Fruit fly (Drosophila melanogaster) whole organism, embryonic: Measurements from ENCODE around the gene hfp.

Experiments
- CG4424 ChIP-seq: fragments of 200-800 bp; sonication (Bioruptor generic); optimal IDR thresholded peaks from 3 replicates; lab custom pipeline; 2016; ENCODE audit warnings: missing biosample characterization, missing genetic modification characterization
- pan ChIP-seq, 4 experiments: fragments of >200 bp in 3 of 4; fragments of 200-800 bp in 1 of 4; sonication (Bioruptor generic) in 1 of 4; optimal IDR thresholded peaks in 3 of 4; IDR thresholded peaks in 1 of 4; 2 replicates each; pipeline versions ENCODE4 v1.3.6 to Lab custom; 2017 to 2022; ENCODE audit warnings: missing biosample characterization in 2 of 4, missing genetic modification characterization in 2 of 4, mixed read lengths in 1 of 4
- ranshi ChIP-seq: fragments of 200-800 bp; sonication (Bioruptor generic); IDR thresholded peaks from 2 replicates; pipeline ENCODE4 v1.3.6; 2022; ENCODE audit warnings: missing biosample characterization, missing genetic modification characterization

DNA sequence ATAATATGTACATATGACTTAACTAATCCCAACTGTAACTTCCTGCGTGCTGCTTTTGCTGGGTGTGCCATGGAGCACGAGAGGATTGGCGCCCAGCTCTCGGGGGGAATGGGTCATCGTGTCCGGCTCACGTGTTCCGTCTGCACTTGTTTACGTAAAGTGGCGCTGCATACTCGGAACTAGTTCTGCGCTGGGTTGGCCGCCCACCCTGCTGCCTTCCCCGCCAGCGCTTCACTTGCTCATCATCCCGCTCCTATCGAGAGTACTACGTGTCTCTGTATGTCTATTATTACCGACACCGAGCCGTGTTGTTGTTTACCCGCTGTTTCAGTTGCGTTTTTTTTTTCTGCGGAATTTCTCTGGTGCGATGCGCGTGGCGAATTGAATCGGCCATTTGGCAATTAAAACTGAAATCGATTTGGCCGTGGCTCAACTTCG is 47.3 kb upstream of the hfp start:
- no peak for TF ChIP-seq pan (optimal IDR thresholded peaks at IDR 0.05; lab: Kevin White, UChicago)
- no peak for TF ChIP-seq pan (GFP tag; optimal IDR thresholded peaks at IDR 0.05 in 1 of 2, IDR thresholded peaks at IDR 0.05 in 1 of 2)
- no peak for TF ChIP-seq ranshi
- no peak for TF ChIP-seq CG4424 (GFP tag; lab: Kevin White, UChicago)
